Fruit fly (Drosophila melanogaster) whole organism, embryonic: Measurements from ENCODE around the gene wry.
A peak's percentile ranks its signal among the peaks of the same experiment; 100 is the strongest.

Experiments
- Bteb2 ChIP-seq: fragments of 200-800 bp; sonication (Bioruptor generic); optimal IDR thresholded peaks from 2 replicates; lab custom pipeline; 2016; ENCODE audit warnings: missing biosample characterization, missing genetic modification characterization
- CG11504 ChIP-seq: fragments of 200-800 bp; sonication (Bioruptor generic); optimal IDR thresholded peaks from 3 replicates; lab custom pipeline; 2019; ENCODE audit warnings: missing biosample characterization, mild to moderate bottlenecking, missing genetic modification characterization, moderate library complexity
- CG14710 ChIP-seq: fragments of 200-800 bp; sonication (Bioruptor generic); optimal IDR thresholded peaks from 3 replicates; lab custom pipeline; 2019; ENCODE audit warnings: missing biosample characterization, mild to moderate bottlenecking, missing genetic modification characterization, moderate library complexity
- CG14860 ChIP-seq: fragments of 200-800 bp; sonication (Bioruptor generic); IDR thresholded peaks from 3 replicates; pipeline ENCODE4 v1.3.6; 2022; ENCODE audit warnings: missing biosample characterization, missing genetic modification characterization; ENCODE audit not compliant: partially characterized antibody
- CG15269 ChIP-seq: fragments of 200-800 bp; sonication (Bioruptor generic); optimal IDR thresholded peaks from 2 replicates; lab custom pipeline; 2018; ENCODE audit warnings: missing biosample characterization, mild to moderate bottlenecking, missing genetic modification characterization, moderate library complexity
- CG17328 ChIP-seq: fragments of 200-800 bp; sonication (Bioruptor generic); IDR thresholded peaks from 2 replicates; pipeline ENCODE4 v1.3.6; 2022; ENCODE audit warnings: missing biosample characterization, missing genetic modification characterization
- CG33557 ChIP-seq: fragments of 200-800 bp; sonication (Bioruptor generic); optimal IDR thresholded peaks from 2 replicates; lab custom pipeline; 2019; ENCODE audit warnings: missing biosample characterization, mild to moderate bottlenecking, missing genetic modification characterization, moderate library complexity
- CG34422 ChIP-seq: fragments of 200-800 bp; sonication (Bioruptor generic); IDR thresholded peaks from 3 replicates; pipeline ENCODE4 v1.3.6; 2022; ENCODE audit warnings: missing biosample characterization, missing genetic modification characterization
- CG6175 ChIP-seq: fragments of 200-800 bp; sonication (Bioruptor generic); IDR thresholded peaks from 3 replicates; pipeline ENCODE4 v1.3.6; 2022; ENCODE audit warnings: missing biosample characterization, missing genetic modification characterization
- CG6272 ChIP-seq: fragments of 200-800 bp; sonication (Bioruptor generic); IDR thresholded peaks from 2 replicates; pipeline ENCODE4 v1.3.6; 2022; ENCODE audit warnings: missing biosample characterization, missing genetic modification characterization
- CG6854 ChIP-seq: fragments of 200-800 bp; sonication (Bioruptor generic); optimal IDR thresholded peaks from 3 replicates; lab custom pipeline; 2017; ENCODE audit warnings: missing biosample characterization, mild to moderate bottlenecking, missing genetic modification characterization
- CG7372 ChIP-seq: fragments of 200-800 bp; sonication (Bioruptor generic); IDR thresholded peaks from 2 replicates; pipeline ENCODE4 v1.3.6; 2022; ENCODE audit warnings: missing biosample characterization, missing genetic modification characterization
- CG7928 ChIP-seq: fragments of 200-800 bp; sonication (Bioruptor generic); optimal IDR thresholded peaks from 2 replicates; lab custom pipeline; 2017; ENCODE audit warnings: missing biosample characterization, mild to moderate bottlenecking, missing genetic modification characterization
- CG7987 ChIP-seq: fragments of 200-800 bp; sonication (Bioruptor generic); optimal IDR thresholded peaks from 2 replicates; lab custom pipeline; 2018; ENCODE audit warnings: missing biosample characterization, mild to moderate bottlenecking, missing genetic modification characterization, moderate library complexity
- Doc2 ChIP-seq: fragments of 200-800 bp; sonication (Bioruptor generic); IDR thresholded peaks from 2 replicates; pipeline ENCODE4 v1.3.6; 2022; ENCODE audit warnings: missing biosample characterization, missing genetic modification characterization
- E2f2 ChIP-seq: fragments of 200-800 bp; sonication (Bioruptor generic); IDR thresholded peaks from 2 replicates; pipeline ENCODE4 v1.3.6; 2022; ENCODE audit warnings: missing biosample characterization, missing genetic modification characterization
- ERR ChIP-seq: fragments of 200-800 bp; sonication (Bioruptor generic); optimal IDR thresholded peaks from 2 replicates; lab custom pipeline; 2016; ENCODE audit warnings: missing biosample characterization, missing genetic modification characterization
- Ets65A ChIP-seq: fragments of 200-800 bp; sonication (Bioruptor generic); peaks from one replicate; lab custom pipeline; 2016; ENCODE audit warnings: missing biosample characterization, missing genetic modification characterization
- HLH4C ChIP-seq: fragments of 200-800 bp; sonication (Bioruptor generic); IDR thresholded peaks from 3 replicates; pipeline ENCODE4 v1.3.6; 2022; ENCODE audit warnings: missing biosample characterization, missing genetic modification characterization; ENCODE audit not compliant: partially characterized antibody
- HLHmδ ChIP-seq: fragments of 200-800 bp; sonication (Bioruptor generic); optimal IDR thresholded peaks from 2 replicates; lab custom pipeline; 2018; ENCODE audit warnings: missing biosample characterization, mild to moderate bottlenecking, missing genetic modification characterization, moderate library complexity
- Hr3 ChIP-seq: fragments of 200-800 bp; sonication (Bioruptor generic); optimal IDR thresholded peaks from 3 replicates; lab custom pipeline; 2016; ENCODE audit warnings: missing biosample characterization, missing genetic modification characterization
- NFAT ChIP-seq: fragments of 200-800 bp; sonication (Bioruptor generic); IDR thresholded peaks from 2 replicates; pipeline ENCODE4 v1.3.6; 2022; ENCODE audit warnings: missing biosample characterization, missing genetic modification characterization
- Oli ChIP-seq: fragments of 200-800 bp; sonication (Bioruptor generic); optimal IDR thresholded peaks from 2 replicates; lab custom pipeline; 2018; ENCODE audit warnings: missing biosample characterization, mild to moderate bottlenecking, missing genetic modification characterization, moderate library complexity
- abd-A ChIP-seq: fragments of 200-800 bp; sonication (Bioruptor generic); optimal IDR thresholded peaks from 3 replicates; lab custom pipeline; 2019; ENCODE audit warnings: missing biosample characterization, mild to moderate bottlenecking, missing genetic modification characterization, moderate library complexity
- aop ChIP-seq: fragments of 200-800 bp; sonication (Bioruptor generic); IDR thresholded peaks from 2 replicates; pipeline ENCODE4 v1.3.6; 2022; ENCODE audit warnings: missing biosample characterization, missing genetic modification characterization
- bbx ChIP-seq: fragments of 200-800 bp; sonication (Bioruptor generic); IDR thresholded peaks from 2 replicates; pipeline ENCODE4 v1.3.6; 2022; ENCODE audit warnings: missing biosample characterization, missing genetic modification characterization; ENCODE audit not compliant: partially characterized antibody
- btn ChIP-seq: fragments of 200-800 bp; sonication (Bioruptor generic); optimal IDR thresholded peaks from 2 replicates; lab custom pipeline; 2016; ENCODE audit warnings: missing biosample characterization, missing genetic modification characterization
- chif ChIP-seq, 2 experiments: fragments of 200-800 bp; sonication (Bioruptor generic); optimal IDR thresholded peaks; 3 replicates each; lab custom pipeline; 2016; ENCODE audit warnings: missing biosample characterization in 2 of 2, missing genetic modification characterization in 2 of 2
- gcm ChIP-seq: fragments of 200-800 bp; sonication (Bioruptor generic); optimal IDR thresholded peaks from 2 replicates; lab custom pipeline; 2019; ENCODE audit warnings: missing biosample characterization, mild to moderate bottlenecking, missing genetic modification characterization, moderate library complexity
- kah ChIP-seq: fragments of 200-800 bp; sonication (Bioruptor generic); optimal IDR thresholded peaks from 2 replicates; lab custom pipeline; 2018; ENCODE audit warnings: missing biosample characterization, mild to moderate bottlenecking, missing genetic modification characterization
- kay ChIP-seq: fragments of 200-800 bp; sonication (Bioruptor generic); optimal IDR thresholded peaks from 2 replicates; lab custom pipeline; 2016; ENCODE audit warnings: missing biosample characterization, missing genetic modification characterization
- ken ChIP-seq: fragments of 200-800 bp; sonication (Bioruptor generic); IDR thresholded peaks from 3 replicates; pipeline ENCODE4 v1.3.6; 2022; ENCODE audit warnings: missing biosample characterization, missing genetic modification characterization
- lbe ChIP-seq: fragments of 200-800 bp; sonication (Bioruptor generic); optimal IDR thresholded peaks from 2 replicates; lab custom pipeline; 2016; ENCODE audit warnings: missing biosample characterization, mild to moderate bottlenecking, missing genetic modification characterization
- lov ChIP-seq, 2 experiments: fragments of 200-800 bp in 1 of 2; fragments of >200 bp in 1 of 2; sonication (Bioruptor generic) in 1 of 2; IDR thresholded peaks in 1 of 2; optimal IDR thresholded peaks in 1 of 2; 2 replicates in 1 of 2; 3 replicates in 1 of 2; pipeline versions ENCODE4 v1.3.6 to Lab custom; 2017 to 2022; ENCODE audit warnings: missing biosample characterization in 1 of 2, missing genetic modification characterization in 1 of 2
- mld ChIP-seq: fragments of 200-800 bp; sonication (Bioruptor generic); IDR thresholded peaks from 3 replicates; pipeline ENCODE4 v1.3.6; 2022; ENCODE audit warnings: missing biosample characterization, missing genetic modification characterization; ENCODE audit not compliant: partially characterized antibody
- nerfin-1 ChIP-seq: fragments of 200-800 bp; sonication (Bioruptor generic); optimal IDR thresholded peaks from 3 replicates; lab custom pipeline; 2019; ENCODE audit warnings: missing biosample characterization, mild to moderate bottlenecking, missing genetic modification characterization, moderate library complexity
- nerfin-2 ChIP-seq: fragments of 200-800 bp; sonication (Bioruptor generic); IDR thresholded peaks from 2 replicates; pipeline ENCODE4 v1.3.6; 2022; ENCODE audit warnings: missing biosample characterization, missing genetic modification characterization; ENCODE audit not compliant: partially characterized antibody
- nmo ChIP-seq: fragments of 200-800 bp; sonication (Bioruptor generic); optimal IDR thresholded peaks from 2 replicates; lab custom pipeline; 2018; ENCODE audit warnings: missing biosample characterization, mild to moderate bottlenecking, missing genetic modification characterization, moderate library complexity
- otp ChIP-seq: fragments of 200-800 bp; sonication (Bioruptor generic); IDR thresholded peaks from 3 replicates; pipeline ENCODE4, ENCODE4 v1.3.6; 2022; ENCODE audit warnings: missing biosample characterization, missing genetic modification characterization
- pros ChIP-seq: fragments of 200-800 bp; sonication (Bioruptor generic); optimal IDR thresholded peaks from 3 replicates; lab custom pipeline; 2019; ENCODE audit warnings: missing biosample characterization, mild to moderate bottlenecking, missing genetic modification characterization, moderate library complexity
- sd ChIP-seq: fragments of 200-800 bp; sonication (Bioruptor generic); optimal IDR thresholded peaks from 3 replicates; lab custom pipeline; 2018; ENCODE audit warnings: missing biosample characterization, mild to moderate bottlenecking, missing genetic modification characterization, moderate library complexity
- sna ChIP-seq: fragments of 200-800 bp; sonication (Bioruptor generic); IDR thresholded peaks from 2 replicates; pipeline ENCODE4 v1.3.6; 2022; ENCODE audit warnings: missing biosample characterization, missing genetic modification characterization; ENCODE audit not compliant: partially characterized antibody
- sob ChIP-seq: fragments of 200-800 bp; sonication (Bioruptor generic); IDR thresholded peaks from 2 replicates; pipeline ENCODE4 v1.3.6; 2022; ENCODE audit warnings: missing biosample characterization, missing genetic modification characterization
- sqz ChIP-seq: fragments of 200-800 bp; sonication (Bioruptor generic); optimal IDR thresholded peaks from 3 replicates; lab custom pipeline; 2018; ENCODE audit warnings: missing biosample characterization, mild to moderate bottlenecking, missing genetic modification characterization
- usp ChIP-seq: fragments of >200 bp; optimal IDR thresholded peaks from 2 replicates; lab custom pipeline; 2017; ENCODE audit warnings: missing biosample characterization, missing genetic modification characterization
- wdn ChIP-seq: fragments of 200-800 bp; sonication (Bioruptor generic); IDR thresholded peaks from 2 replicates; pipeline ENCODE4 v1.3.6; 2022; ENCODE audit warnings: missing biosample characterization, missing genetic modification characterization
- zen2 ChIP-seq: fragments of 200-800 bp; sonication (Bioruptor generic); IDR thresholded peaks from 3 replicates; pipeline ENCODE4 v1.3.6; 2022; ENCODE audit warnings: missing biosample characterization, missing genetic modification characterization; ENCODE audit not compliant: partially characterized antibody

The wry gene

DNA sequence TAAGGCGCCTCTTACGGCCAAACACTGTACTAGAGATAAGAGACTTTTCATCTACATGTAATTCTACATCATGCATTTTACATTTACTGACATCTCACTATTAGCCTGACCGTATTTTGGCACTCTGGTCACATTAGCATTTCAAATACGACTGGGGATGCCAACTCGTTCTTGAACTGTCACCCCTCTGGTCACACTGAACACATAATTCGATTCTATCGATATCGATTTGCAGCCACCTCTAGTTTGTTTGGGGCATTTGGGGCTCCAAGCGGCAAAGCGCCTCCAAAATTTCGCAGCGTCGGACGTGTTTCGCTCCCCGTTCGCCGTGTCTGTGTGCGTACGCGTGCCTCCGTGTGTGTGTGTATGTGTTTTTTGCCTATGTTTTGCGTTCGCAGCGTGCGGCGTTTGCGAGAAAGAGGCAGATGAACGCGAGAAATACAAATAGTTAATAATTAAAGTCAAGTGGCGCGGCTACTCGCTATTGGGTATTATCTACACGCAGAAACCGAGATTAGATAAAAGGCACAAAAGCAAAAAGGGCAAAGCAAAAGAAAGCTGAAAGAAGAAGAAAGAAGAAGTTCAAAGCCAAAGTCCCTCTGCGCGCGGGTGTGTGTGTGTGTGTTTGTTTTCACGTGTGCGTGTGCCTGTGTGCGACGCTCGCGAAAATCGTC, 48.2 kb downstream of the wry start, which contains the start of gene Wdr62 (continued):
- TF ChIP-seq Hr3: peak; percentile 7
- no peak for TF ChIP-seq kay (GFP tag; lab: Kevin White, UChicago)
- no peak for TF ChIP-seq CG7372 (GFP tag; lab: Robert Waterston, UW)
- no peak for TF ChIP-seq aop (GFP tag; lab: Robert Waterston, UW)
- TF ChIP-seq ken (GFP tag; lab: Robert Waterston, UW): 0 out of 3 replicates have a peak, but pooled peaks have one; percentile 51
- TF ChIP-seq chif (GFP tag; optimal IDR thresholded peaks at IDR 0.05; lab: Kevin White, UChicago): peak in 1 of 2 experiments; percentile 61
- TF ChIP-seq CG17328: peak; percentile 22; the same call in 1 of the 2 replicates
- peak; percentile 88 for TF ChIP-seq CG34422 (GFP tag; lab: Robert Waterston, UW)
- TF ChIP-seq CG7987 (GFP tag; lab: Kevin White, UChicago): peak; percentile 74
- TF ChIP-seq sna (GFP tag; lab: Robert Waterston, UW): peak; percentile 50; the same call in 1 of the 2 replicates
- TF ChIP-seq CG6175 (GFP tag; lab: Robert Waterston, UW): peak; percentile 93
- 0 out of 3 replicates have a peak, but pooled peaks have one; percentile 45 for TF ChIP-seq mld (GFP tag; lab: Robert Waterston, UW)
- no peak for TF ChIP-seq CG6272
- peak; percentile 9 for TF ChIP-seq Bteb2 (GFP tag; lab: Kevin White, UChicago)
- no peak for TF ChIP-seq sqz (GFP tag; lab: Kevin White, UChicago)
- TF ChIP-seq NFAT (GFP tag; lab: Robert Waterston, UW): peak; percentile 64
- peak; percentile 48 for TF ChIP-seq ERR (GFP tag; lab: Kevin White, UChicago)

DNA sequence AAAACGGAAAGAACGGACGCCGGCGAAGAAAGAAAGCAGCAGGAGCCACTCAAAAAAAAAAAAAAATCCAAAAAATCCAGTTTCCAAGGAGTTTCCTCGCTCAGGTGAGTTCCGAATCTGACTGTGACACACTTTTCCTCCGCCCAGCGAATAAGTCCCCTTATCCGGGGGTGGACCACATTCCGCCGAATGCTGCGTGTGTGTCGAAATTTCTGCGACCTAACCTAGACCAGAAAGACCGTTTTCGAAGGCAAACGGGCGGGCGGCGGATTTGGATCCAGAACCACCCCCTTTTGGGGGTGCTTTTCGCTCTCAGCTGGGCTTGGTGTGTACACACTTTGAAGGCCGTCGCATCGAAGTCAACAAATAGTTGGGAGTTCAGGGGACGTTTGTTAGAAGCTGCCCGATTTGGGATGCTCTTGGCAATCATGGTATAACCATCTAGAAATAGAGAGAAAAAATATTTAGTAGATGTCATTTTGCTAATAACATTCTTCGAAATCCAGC, 48.9 kb downstream of the wry start:
- peak; percentile 100 for TF ChIP-seq nerfin-1
- no peak for TF ChIP-seq wdn (GFP tag; lab: Robert Waterston, UW)
- no peak for TF ChIP-seq kah
- TF ChIP-seq abd-A: no peak
- TF ChIP-seq CG14710 (tag; lab: Kevin White, UChicago): peak; percentile 90
- no peak for TF ChIP-seq sob
- TF ChIP-seq btn (GFP tag; lab: Kevin White, UChicago): no peak
- TF ChIP-seq usp: no peak
- TF ChIP-seq CG11504: no peak
- no peak for TF ChIP-seq zen2
- no peak for TF ChIP-seq gcm (GFP tag; lab: Kevin White, UChicago)
- TF ChIP-seq lbe (GFP tag; lab: Kevin White, UChicago): no peak
- TF ChIP-seq E2f2 (GFP tag; lab: Robert Waterston, UW): no peak
- peak; percentile 83 for TF ChIP-seq sd (tag; lab: Kevin White, UChicago)
- TF ChIP-seq nerfin-2 (GFP tag; lab: Robert Waterston, UW): peak; percentile 47; the same call in 1 of the 2 replicates
- no peak for TF ChIP-seq HLHmδ
- TF ChIP-seq Ets65A (GFP tag; lab: Kevin White, UChicago): peak; percentile 28
- TF ChIP-seq HLH4C: peak; percentile 42; the same call in 1 of the 3 replicates
- no peak for TF ChIP-seq lov (optimal IDR thresholded peaks at IDR 0.05; lab: Kevin White, UChicago)
- no peak for TF ChIP-seq lov (GFP tag; IDR thresholded peaks at IDR 0.05; lab: Robert Waterston, UW)
- peak; percentile 90 for TF ChIP-seq bbx (GFP tag; lab: Robert Waterston, UW)
- no peak for TF ChIP-seq CG33557 (GFP tag; lab: Kevin White, UChicago)
- TF ChIP-seq pros (GFP tag; lab: Kevin White, UChicago): no peak
- TF ChIP-seq Oli: no peak
- no peak for TF ChIP-seq CG15269 (tag; lab: Kevin White, UChicago)
- TF ChIP-seq CG14860 (GFP tag; lab: Robert Waterston, UW): 0 out of 3 replicates have a peak, but pooled peaks have one; percentile 39
- TF ChIP-seq Doc2 (GFP tag; lab: Robert Waterston, UW): no peak
- TF ChIP-seq otp (GFP tag; lab: Robert Waterston, UW): no peak
- no peak for TF ChIP-seq CG6854 (GFP tag; lab: Kevin White, UChicago)
- no peak for TF ChIP-seq CG7928 (GFP tag; lab: Kevin White, UChicago)
- TF ChIP-seq nmo: peak; percentile 28
